Worm (Caenorhabditis elegans) whole organism, L1 larva: ENCODE results near the gene acc-1.
A peak's percentile ranks its signal among the peaks of the same experiment; 100 is the strongest.

Experiments
- C04F5.9 ChIP-seq: sonication (generic microtip); optimal IDR thresholded peaks from 2 replicates; lab custom pipeline; 2016; ENCODE audit warnings: missing genetic modification characterization, missing compliant biosample characterization
- C16A3.4 ChIP-seq: fragments of 150-350 bp; optimal IDR thresholded peaks from 2 replicates; lab custom pipeline; 2014; ENCODE audit warnings: missing biosample characterization, missing genetic modification characterization
- C34B4.2 ChIP-seq: sonication (generic microtip); optimal IDR thresholded peaks from 2 replicates; lab custom pipeline; 2017; ENCODE audit warnings: mild to moderate bottlenecking, missing genetic modification characterization, missing compliant biosample characterization
- Y116A8C.19 ChIP-seq: sonication (generic microtip); optimal IDR thresholded peaks from 2 replicates; lab custom pipeline; 2016; ENCODE audit warnings: missing compliant biosample characterization, missing genetic modification characterization, borderline replicate concordance
- alr-1 ChIP-seq: fragments of 200-800 bp; sonication (Bioruptor generic); optimal IDR thresholded peaks from 2 replicates; lab custom pipeline; 2018; ENCODE audit warnings: borderline replicate concordance, mild to moderate bottlenecking, missing genetic modification characterization, missing compliant biosample characterization
- aly-2 ChIP-seq: fragments of 150-350 bp; optimal IDR thresholded peaks from 2 replicates; lab custom pipeline; 2014; ENCODE audit warnings: missing biosample characterization, missing genetic modification characterization
- blmp-1 ChIP-seq: fragments of 150-350 bp; optimal IDR thresholded peaks from 2 replicates; lab custom pipeline; 2014; ENCODE audit warnings: missing biosample characterization, missing genetic modification characterization
- ceh-63 ChIP-seq: fragments of 200-800 bp; sonication (Bioruptor generic); optimal IDR thresholded peaks from 2 replicates; lab custom pipeline; 2018; ENCODE audit warnings: mild to moderate bottlenecking, missing genetic modification characterization, missing compliant biosample characterization
- ceh-8 ChIP-seq: fragments of 200-800 bp; sonication (Bioruptor generic); optimal IDR thresholded peaks from 2 replicates; lab custom pipeline; 2018; ENCODE audit warnings: mild to moderate bottlenecking, missing genetic modification characterization, moderate library complexity, missing compliant biosample characterization
- ceh-90 ChIP-seq: sonication (generic microtip); optimal IDR thresholded peaks from 2 replicates; lab custom pipeline; 2016; ENCODE audit warnings: missing genetic modification characterization, missing compliant biosample characterization
- ces-1 ChIP-seq: fragments of 150-350 bp; optimal IDR thresholded peaks from 2 replicates; lab custom pipeline; 2014; ENCODE audit warnings: missing biosample characterization, missing genetic modification reagents, missing genetic modification characterization
- dpl-1 ChIP-seq, 3 experiments: fragments of 150-350 bp in 2 of 3; sonication (generic microtip) in 1 of 3; optimal IDR thresholded peaks; 2 replicates each; lab custom pipeline; 2014 to 2017; ENCODE audit warnings: missing biosample characterization in 3 of 3, missing genetic modification characterization in 3 of 3, missing genetic modification reagents in 3 of 3
- dsc-1 ChIP-seq: sonication (generic microtip); optimal IDR thresholded peaks from 2 replicates; lab custom pipeline; 2016; ENCODE audit warnings: mild to moderate bottlenecking, missing genetic modification characterization, missing compliant biosample characterization
- elt-2 ChIP-seq: sonication (generic microtip); optimal IDR thresholded peaks from 2 replicates; lab custom pipeline; 2016; ENCODE audit warnings: missing genetic modification characterization, mild to moderate bottlenecking, inconsistent platforms, missing compliant biosample characterization, missing genetic modification reagents
- ets-5 ChIP-seq: fragments of 200-800 bp; sonication (Bioruptor generic); IDR thresholded peaks from 2 replicates; pipeline ENCODE4 v1.3.6; 2022; ENCODE audit warnings: missing genetic modification characterization, missing compliant biosample characterization
- fkh-8 ChIP-seq: sonication (generic microtip); optimal IDR thresholded peaks from 2 replicates; lab custom pipeline; 2016; ENCODE audit warnings: mild to moderate bottlenecking, missing genetic modification characterization, missing compliant biosample characterization
- hlh-17 ChIP-seq: fragments of 200-800 bp; sonication (Bioruptor generic); optimal IDR thresholded peaks from 2 replicates; lab custom pipeline; 2018; ENCODE audit warnings: missing genetic modification characterization, mild to moderate bottlenecking, missing compliant biosample characterization, moderate library complexity, borderline replicate concordance
- hlh-4 ChIP-seq: sonication (generic microtip); optimal IDR thresholded peaks from 2 replicates; lab custom pipeline; 2016; ENCODE audit warnings: mild to moderate bottlenecking, missing genetic modification characterization, missing compliant biosample characterization
- hpl-2 ChIP-seq: fragments of 150-350 bp; optimal IDR thresholded peaks from 2 replicates; lab custom pipeline; 2014; ENCODE audit warnings: missing biosample characterization, missing genetic modification reagents, missing genetic modification characterization
- lin-13 ChIP-seq: fragments of 150-350 bp; optimal IDR thresholded peaks from 2 replicates; lab custom pipeline; 2014; ENCODE audit warnings: missing biosample characterization, missing genetic modification reagents, missing genetic modification characterization
- lin-15B ChIP-seq: fragments of 150-350 bp; sonication (generic microtip); optimal IDR thresholded peaks from 3 replicates; lab custom pipeline; 2014; ENCODE audit warnings: missing biosample characterization, missing genetic modification characterization
- lin-35 ChIP-seq, 2 experiments: fragments of 150-350 bp; optimal IDR thresholded peaks; 2 replicates each; lab custom pipeline; 2014; ENCODE audit warnings: missing biosample characterization in 2 of 2, missing genetic modification characterization in 2 of 2, missing genetic modification reagents in 2 of 2
- lin-39 ChIP-seq: fragments of 150-350 bp; optimal IDR thresholded peaks from 2 replicates; lab custom pipeline; 2014; ENCODE audit warnings: missing biosample characterization, missing genetic modification reagents, missing genetic modification characterization
- lir-3 ChIP-seq: sonication (generic microtip); optimal IDR thresholded peaks from 2 replicates; lab custom pipeline; 2016; ENCODE audit warnings: mild to moderate bottlenecking, missing genetic modification characterization, moderate library complexity, missing compliant biosample characterization; ENCODE audit not compliant: poor library complexity
- lsy-2 ChIP-seq, 2 experiments: fragments of 150-350 bp; optimal IDR thresholded peaks; 2 replicates each; lab custom pipeline; 2014; ENCODE audit warnings: missing biosample characterization in 2 of 2, missing genetic modification characterization in 2 of 2
- mab-9 ChIP-seq: fragments of 200-800 bp; sonication (Bioruptor generic); IDR thresholded peaks from 2 replicates; pipeline ENCODE4 v1.3.6; 2022; ENCODE audit warnings: missing genetic modification reagents, missing genetic modification characterization, missing compliant biosample characterization
- mef-2 ChIP-seq: fragments of 150-350 bp; optimal IDR thresholded peaks from 2 replicates; lab custom pipeline; 2014; ENCODE audit warnings: missing biosample characterization, missing genetic modification characterization
- nhr-12 ChIP-seq: sonication (generic microtip); optimal IDR thresholded peaks from 2 replicates; lab custom pipeline; 2017; ENCODE audit warnings: missing biosample characterization, missing genetic modification characterization
- nhr-19 ChIP-seq: fragments of 200-800 bp; sonication (Bioruptor generic); conservative IDR thresholded peaks from 2 replicates; pipeline ENCODE4 v1.3.6; 2022; ENCODE audit warnings: missing genetic modification characterization, missing compliant biosample characterization
- nhr-20 ChIP-seq: sonication (generic microtip); optimal IDR thresholded peaks from 2 replicates; lab custom pipeline; 2016; ENCODE audit warnings: mild to moderate bottlenecking, missing genetic modification characterization, missing compliant biosample characterization
- nhr-28 ChIP-seq: fragments of 150-350 bp; optimal IDR thresholded peaks from 2 replicates; lab custom pipeline; 2014; ENCODE audit warnings: missing biosample characterization, missing genetic modification characterization
- nhr-47 ChIP-seq: sonication (generic microtip); optimal IDR thresholded peaks from 2 replicates; lab custom pipeline; 2016; ENCODE audit warnings: mild to moderate bottlenecking, missing genetic modification characterization, moderate library complexity, missing compliant biosample characterization
- nhr-71 ChIP-seq: sonication (generic microtip); optimal IDR thresholded peaks from 2 replicates; lab custom pipeline; 2016; ENCODE audit warnings: mild to moderate bottlenecking, missing genetic modification characterization, moderate library complexity, missing compliant biosample characterization
- nhr-84 ChIP-seq: sonication (generic microtip); optimal IDR thresholded peaks from 2 replicates; lab custom pipeline; 2017; ENCODE audit warnings: missing biosample characterization, missing genetic modification characterization
- nhr-85 ChIP-seq: sonication (generic microtip); peaks from one replicate; lab custom pipeline; 2016; ENCODE audit warnings: missing genetic modification characterization, inconsistent platforms, missing compliant biosample characterization
- nhr-90 ChIP-seq: sonication (generic microtip); optimal IDR thresholded peaks from 2 replicates; lab custom pipeline; 2016; ENCODE audit warnings: mild to moderate bottlenecking, missing genetic modification characterization, missing compliant biosample characterization; ENCODE audit not compliant: poor library complexity
- rnt-1 ChIP-seq: sonication (generic microtip); optimal IDR thresholded peaks from 2 replicates; lab custom pipeline; 2016; ENCODE audit warnings: mild to moderate bottlenecking, missing genetic modification characterization, moderate library complexity, missing compliant biosample characterization
- skn-1 ChIP-seq: fragments of 150-350 bp; optimal IDR thresholded peaks from 2 replicates; lab custom pipeline; 2014; ENCODE audit warnings: missing biosample characterization, missing genetic modification characterization
- snu-23 ChIP-seq: sonication (generic microtip); optimal IDR thresholded peaks from 2 replicates; lab custom pipeline; 2016; ENCODE audit warnings: missing genetic modification characterization, missing compliant biosample characterization
- tlp-1 ChIP-seq: fragments of 150-350 bp; optimal IDR thresholded peaks from 2 replicates; lab custom pipeline; 2014; ENCODE audit warnings: missing biosample characterization, missing genetic modification characterization
- unc-30 ChIP-seq: sonication (generic microtip); optimal IDR thresholded peaks from 2 replicates; lab custom pipeline; 2017; ENCODE audit warnings: missing biosample characterization, missing genetic modification characterization
- vab-15 ChIP-seq: sonication (generic microtip); optimal IDR thresholded peaks from 2 replicates; lab custom pipeline; 2017; ENCODE audit warnings: missing genotype, mild to moderate bottlenecking, missing genetic modification characterization, missing compliant biosample characterization
- zag-1 ChIP-seq: fragments of 150-350 bp; optimal IDR thresholded peaks from 2 replicates; lab custom pipeline; 2014; ENCODE audit warnings: missing biosample characterization, missing genetic modification characterization
- ztf-11 ChIP-seq, 2 experiments: sonication (generic microtip); optimal IDR thresholded peaks; 2 replicates each; lab custom pipeline; 2016 to 2017; ENCODE audit warnings: missing genetic modification characterization in 2 of 2, missing biosample characterization in 1 of 2, missing compliant biosample characterization in 1 of 2

acc-1 gene

DNA sequence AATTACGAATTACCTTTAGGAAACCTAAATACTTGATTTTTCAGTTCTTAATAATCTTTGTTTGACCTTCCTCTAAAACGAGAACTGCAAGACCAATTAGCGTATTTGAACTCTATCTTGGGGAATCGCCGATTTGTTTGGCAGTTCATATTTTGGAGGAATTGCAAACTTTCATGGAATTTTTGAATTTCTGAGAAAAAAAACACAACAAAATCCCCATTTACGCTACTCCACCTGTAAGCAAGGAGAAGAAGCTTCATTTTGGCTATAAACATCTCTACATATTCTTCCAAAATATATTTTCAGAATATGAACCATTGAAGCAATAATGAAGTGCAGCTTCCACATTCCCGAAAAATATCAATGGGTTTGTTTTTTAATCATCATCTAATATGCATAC, 35.0 kb downstream of the acc-1 start, which contains the start of gene twk-9:
Gene twk-9 (plus strand): TSS at position 301 of the 400 bp plus-strand sequence.
- no peak for TF ChIP-seq nhr-71 (tag; lab: Kevin White, UChicago)
- no peak for TF ChIP-seq lin-13
- no peak for TF ChIP-seq lsy-2 (tag; optimal IDR thresholded peaks at IDR 0.05; lab: Kevin White, UChicago)
- no peak for TF ChIP-seq elt-2 (tag; lab: Kevin White, UChicago)
- TF ChIP-seq nhr-12 (tag; lab: Kevin White, UChicago), result no peak
- no peak for TF ChIP-seq lin-35 (GFP tag; optimal IDR thresholded peaks at IDR 0.05; lab: Kevin White, UChicago)
- TF ChIP-seq mab-9, result no peak
- TF ChIP-seq C04F5.9 (tag; lab: Kevin White, UChicago), result no peak
- no peak for TF ChIP-seq dpl-1 (GFP tag; optimal IDR thresholded peaks at IDR 0.05; lab: Kevin White, UChicago)
- no peak for TF ChIP-seq hlh-17 (GFP tag; lab: Kevin White, UChicago)
- no peak for TF ChIP-seq aly-2 (tag; lab: Kevin White, UChicago)
- TF ChIP-seq Y116A8C.19, result no peak
- no peak for TF ChIP-seq C16A3.4 (tag; lab: Kevin White, UChicago)
- TF ChIP-seq tlp-1 (tag; lab: Kevin White, UChicago), result no peak
- no peak for TF ChIP-seq rnt-1 (tag; lab: Kevin White, UChicago)
- no peak for TF ChIP-seq C34B4.2
- no peak for TF ChIP-seq alr-1
- TF ChIP-seq nhr-20 (tag; lab: Kevin White, UChicago), result no peak
- TF ChIP-seq ceh-63, result no peak
- no peak for TF ChIP-seq nhr-28 (tag; lab: Kevin White, UChicago)

DNA sequence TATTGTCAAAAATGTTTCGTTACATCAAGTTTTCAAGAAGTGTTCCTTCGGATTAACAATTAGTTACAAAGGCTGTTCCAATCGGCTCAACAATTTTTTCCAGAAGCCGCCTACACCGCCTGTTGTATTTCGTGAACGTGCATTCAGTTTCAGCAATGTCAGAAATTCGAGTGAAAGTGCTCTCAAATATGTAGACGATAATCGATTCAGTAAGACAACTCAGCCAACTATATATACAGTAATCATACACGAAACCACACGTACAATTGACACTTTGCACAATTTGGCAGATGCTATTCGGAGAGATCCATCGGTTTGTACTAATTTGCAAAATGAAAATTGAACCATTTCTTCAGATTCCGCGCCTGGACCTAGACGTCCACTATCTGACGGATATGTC, 38.7 kb downstream of the acc-1 start:
- TF ChIP-seq lsy-2 (tag; optimal IDR thresholded peaks at IDR 0.05; lab: Kevin White, UChicago) (no peak), snu-23 (GFP tag; lab: Kevin White, UChicago) (no peak), vab-15 (tag; lab: Kevin White, UChicago) (no peak), blmp-1 (no peak), lin-39 (tag; lab: Kevin White, UChicago) (no peak), zag-1 (no peak), nhr-85 (no peak), ets-5 (no peak), lin-35 (GFP tag; optimal IDR thresholded peaks at IDR 0.05; lab: Kevin White, UChicago) (no peak), fkh-8 (tag; lab: Kevin White, UChicago) (no peak), hpl-2 (GFP tag; lab: Kevin White, UChicago) (no peak), nhr-19 (no peak), lir-3 (tag; lab: Kevin White, UChicago) (no peak)

DNA sequence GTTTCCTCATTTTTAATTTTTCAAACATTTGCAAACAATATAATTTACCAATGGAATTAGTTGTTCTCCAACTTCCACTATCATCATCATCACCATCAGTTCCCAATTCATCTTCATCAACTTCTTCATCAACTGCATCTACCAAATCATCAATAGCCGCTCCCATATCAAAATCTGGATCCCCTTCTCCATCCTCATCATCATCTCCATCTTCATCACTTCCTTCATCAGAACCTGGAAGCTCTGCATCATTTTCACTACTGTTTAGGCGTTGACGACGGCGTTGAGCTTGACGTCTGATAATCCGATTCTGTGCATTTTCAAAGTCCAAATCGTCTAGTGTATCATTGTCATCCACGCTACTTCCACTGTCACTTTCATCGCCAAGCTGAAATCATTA, 40.0 kb downstream of the acc-1 start:
- no peak for TF ChIP-seq nhr-84
- TF ChIP-seq, all 84 proteins: peak for 0

DNA sequence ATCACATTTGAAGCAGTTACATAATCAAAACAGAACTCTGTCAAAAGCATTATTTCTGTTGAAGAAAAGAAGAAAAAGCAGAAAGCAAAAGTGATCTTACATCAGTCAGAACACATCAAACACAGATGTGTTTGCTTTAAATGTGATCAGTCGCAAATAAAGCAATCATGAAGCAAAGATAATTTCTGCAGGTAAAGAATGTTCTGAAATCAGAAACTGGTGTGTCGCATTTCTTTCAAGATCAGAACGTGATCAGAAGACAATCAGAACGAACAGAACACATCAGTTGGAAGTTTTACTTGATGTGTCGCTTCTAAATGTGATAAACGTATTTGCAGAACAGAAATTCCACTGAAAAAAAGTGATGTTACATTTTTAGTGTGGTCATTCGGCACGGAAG, 41.2 kb downstream of the acc-1 start:
- no peak for TF ChIP-seq rnt-1 (tag; lab: Kevin White, UChicago)
- no peak for TF ChIP-seq vab-15 (tag; lab: Kevin White, UChicago)
- no peak for TF ChIP-seq nhr-71 (tag; lab: Kevin White, UChicago)

DNA sequence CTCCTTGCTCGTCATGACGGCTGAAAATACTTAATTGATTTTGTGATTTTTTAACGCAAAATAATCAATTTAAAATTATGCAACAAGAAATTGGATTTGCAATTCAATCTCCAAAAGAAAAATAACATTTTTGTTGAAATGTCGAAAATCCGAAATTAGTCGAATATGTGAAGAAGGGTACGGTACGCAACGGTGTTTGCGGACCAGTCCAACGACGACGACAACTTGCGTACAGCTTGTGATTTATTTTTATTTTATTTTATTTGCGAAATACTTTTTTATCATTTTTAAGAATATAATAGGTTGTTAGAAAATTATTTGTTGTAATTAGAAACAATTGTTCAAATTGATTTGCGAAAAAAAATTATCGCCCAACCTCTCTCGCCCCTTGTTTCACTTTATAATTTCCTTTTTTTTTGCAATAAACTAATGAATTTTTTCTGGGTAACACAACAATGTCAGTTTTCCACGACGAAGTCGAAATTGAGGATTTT, 48.9 kb downstream of the acc-1 start, which contains the start of the genes dcaf-1 and dph-3:
Gene dcaf-1 (minus strand): TSS at position 20 of the 494 bp plus-strand sequence.
Gene dph-3 (plus strand): TSS at position 444 of the 494 bp plus-strand sequence.
- TF ChIP-seq hlh-4, result no peak
- TF ChIP-seq mef-2 (tag; lab: Kevin White, UChicago), result no peak
- no peak for TF ChIP-seq dsc-1 (tag; lab: Kevin White, UChicago)
- no peak for TF ChIP-seq unc-30 (tag; lab: Kevin White, UChicago)
- no peak for TF ChIP-seq fkh-8 (tag; lab: Kevin White, UChicago)
- TF ChIP-seq ceh-8, result no peak
- TF ChIP-seq nhr-84, result no peak
- no peak for TF ChIP-seq ztf-11 (tag; optimal IDR thresholded peaks at IDR 0.05; lab: Kevin White, UChicago)
- peak; percentile 36 for TF ChIP-seq nhr-47
- peak; percentile 45 for TF ChIP-seq skn-1 (tag; lab: Kevin White, UChicago)
- TF ChIP-seq C34B4.2, result no peak
- peak; percentile 96 to 99 for TF ChIP-seq lsy-2 (tag; optimal IDR thresholded peaks at IDR 0.05; lab: Kevin White, UChicago)
- TF ChIP-seq lin-15B, result peak; percentile 3
- no peak for TF ChIP-seq nhr-85
- TF ChIP-seq nhr-90, result peak; percentile 4
- TF ChIP-seq ceh-90 (tag; lab: Kevin White, UChicago), result no peak
- TF ChIP-seq nhr-28 (tag; lab: Kevin White, UChicago), result no peak
- TF ChIP-seq ces-1 (GFP tag; lab: Kevin White, UChicago), result no peak
- no peak for TF ChIP-seq vab-15 (tag; lab: Kevin White, UChicago)
- no peak for TF ChIP-seq elt-2 (tag; lab: Kevin White, UChicago)
